Worm (Caenorhabditis elegans) whole organism, young adult: ENCODE results near the gene Y56A3A.16.

ENCODE experiments used
- B0261.1 ChIP-seq: sonication (generic microtip); optimal IDR thresholded peaks from 2 replicates; lab custom pipeline; 2016; ENCODE audit warnings: mild to moderate bottlenecking, missing genetic modification characterization, moderate library complexity, missing compliant biosample characterization
- B0336.3 ChIP-seq: fragments of 200-800 bp; sonication (Bioruptor generic); IDR thresholded peaks from 2 replicates; pipeline ENCODE4 v1.3.6; 2022; ENCODE audit warnings: missing genetic modification characterization, missing compliant biosample characterization
- C06A6.2 ChIP-seq: fragments of 200-800 bp; sonication (Bioruptor generic); conservative IDR thresholded peaks from 2 replicates; pipeline ENCODE4 v1.3.6; 2022; ENCODE audit warnings: missing genetic modification characterization, missing compliant biosample characterization
- C17E4.6 ChIP-seq: fragments of 200-800 bp; sonication (Bioruptor generic); IDR thresholded peaks from 2 replicates; pipeline ENCODE4 v1.3.6; 2022; ENCODE audit warnings: missing genetic modification reagents, missing genetic modification characterization, missing compliant biosample characterization
- F23B12.7 ChIP-seq: sonication (generic microtip); optimal IDR thresholded peaks from 2 replicates; lab custom pipeline; 2017; ENCODE audit warnings: missing genetic modification characterization, mild to moderate bottlenecking, missing compliant biosample characterization, antibody characterized with exemption, moderate library complexity; ENCODE audit not compliant: insufficient read depth
- F33H1.4 ChIP-seq: fragments of 200-800 bp; sonication (Bioruptor generic); IDR thresholded peaks from 2 replicates; pipeline ENCODE4 v1.3.6; 2022; ENCODE audit warnings: missing genetic modification reagents, missing genetic modification characterization, missing compliant biosample characterization
- F39B2.1 ChIP-seq: fragments of 200-800 bp; sonication (Bioruptor generic); IDR thresholded peaks from 2 replicates; pipeline ENCODE4 v1.3.6; 2022; ENCODE audit warnings: missing genetic modification reagents, missing genetic modification characterization, missing compliant biosample characterization
- F49E8.2 ChIP-seq: sonication (generic microtip); optimal IDR thresholded peaks from 3 replicates; lab custom pipeline; 2017; ENCODE audit warnings: missing genetic modification characterization, mild to moderate bottlenecking, missing compliant biosample characterization, antibody characterized with exemption, moderate library complexity; ENCODE audit not compliant: insufficient read depth
- F57A8.1 ChIP-seq: fragments of 200-800 bp; sonication (Bioruptor generic); optimal IDR thresholded peaks from 2 replicates; lab custom pipeline; 2018; ENCODE audit warnings: mild to moderate bottlenecking, missing genetic modification characterization, moderate library complexity, missing compliant biosample characterization
- F57C9.4 ChIP-seq: sonication (generic microtip); optimal IDR thresholded peaks from 2 replicates; lab custom pipeline; 2017; ENCODE audit warnings: mild to moderate bottlenecking, missing genetic modification characterization, missing compliant biosample characterization
- K11D2.4 ChIP-seq: fragments of 200-800 bp; sonication (Bioruptor generic); IDR thresholded peaks from 2 replicates; pipeline ENCODE4 v1.3.6; 2022; ENCODE audit warnings: missing genetic modification reagents, missing genetic modification characterization, missing compliant biosample characterization
- K12H6.12 ChIP-seq: fragments of 200-800 bp; sonication (Bioruptor generic); optimal IDR thresholded peaks from 2 replicates; lab custom pipeline; 2018; ENCODE audit warnings: mild to moderate bottlenecking, missing genetic modification characterization, missing compliant biosample characterization
- Y53F4B.3 ChIP-seq: fragments of 200-800 bp; sonication (Bioruptor generic); IDR thresholded peaks from 2 replicates; pipeline ENCODE4 v1.3.6; 2022; ENCODE audit warnings: missing genetic modification reagents, missing genetic modification characterization, missing compliant biosample characterization
- Y53G8AR.9 ChIP-seq: fragments of 200-800 bp; sonication (Bioruptor generic); conservative IDR thresholded peaks from 2 replicates; pipeline ENCODE4 v1.3.6; 2022; ENCODE audit warnings: missing genetic modification reagents, missing genetic modification characterization, missing compliant biosample characterization
- Y56A3A.18 ChIP-seq: fragments of 200-800 bp; sonication (Bioruptor generic); IDR thresholded peaks from 2 replicates; pipeline ENCODE4 v1.3.6; 2022; ENCODE audit warnings: missing genetic modification reagents, missing genetic modification characterization, missing compliant biosample characterization
- Y67H2A.10 ChIP-seq: fragments of 200-800 bp; sonication (Bioruptor generic); conservative IDR thresholded peaks from 2 replicates; pipeline ENCODE4 v1.3.6; 2022; ENCODE audit warnings: missing genetic modification reagents, missing genetic modification characterization, missing compliant biosample characterization
- akir-1 ChIP-seq: fragments of 200-800 bp; sonication (Bioruptor generic); optimal IDR thresholded peaks from 2 replicates; lab custom pipeline; 2018; ENCODE audit warnings: mild to moderate bottlenecking, missing genetic modification characterization, moderate library complexity, missing compliant biosample characterization
- ama-1 ChIP-seq, 3 experiments: fragments of 150-350 bp in 1 of 3; sonication (generic microtip) in 2 of 3; optimal IDR thresholded peaks; 2 replicates each; lab custom pipeline; 2014 to 2018; ENCODE audit warnings: missing biosample characterization in 2 of 3, missing genetic modification characterization in 2 of 3, missing genetic modification reagents in 2 of 3
- athp-1 ChIP-seq: sonication (generic microtip); optimal IDR thresholded peaks from 2 replicates; lab custom pipeline; 2017; ENCODE audit warnings: mild to moderate bottlenecking, missing genetic modification characterization, missing compliant biosample characterization
- attf-6 ChIP-seq: fragments of 200-800 bp; sonication (Bioruptor generic); IDR thresholded peaks from 2 replicates; pipeline ENCODE4 v1.3.6; 2022; ENCODE audit warnings: missing genetic modification reagents, missing genetic modification characterization, missing compliant biosample characterization
- bed-1 ChIP-seq: fragments of 200-800 bp; sonication (Bioruptor generic); IDR thresholded peaks from 2 replicates; pipeline ENCODE4 v1.3.6; 2022; ENCODE audit warnings: missing genetic modification reagents, missing genetic modification characterization, missing compliant biosample characterization
- ceh-27 ChIP-seq: fragments of 200-800 bp; sonication (Bioruptor generic); optimal IDR thresholded peaks from 2 replicates; lab custom pipeline; 2018; ENCODE audit warnings: mild to moderate bottlenecking, missing genetic modification characterization, moderate library complexity, missing compliant biosample characterization
- ceh-91 ChIP-seq: fragments of 200-800 bp; sonication (Bioruptor generic); IDR thresholded peaks from 2 replicates; pipeline ENCODE4 v1.3.6; 2022; ENCODE audit warnings: missing genetic modification reagents, missing genetic modification characterization, missing compliant biosample characterization
- die-1 ChIP-seq: sonication (generic microtip); optimal IDR thresholded peaks from 2 replicates; lab custom pipeline; 2016; ENCODE audit warnings: missing genotype, mild to moderate bottlenecking, missing genetic modification characterization, missing compliant biosample characterization
- him-1 ChIP-seq: sonication (generic microtip); optimal IDR thresholded peaks from 2 replicates; lab custom pipeline; 2016; ENCODE audit warnings: missing genotype, missing genetic modification reagents, missing genetic modification characterization, missing compliant biosample characterization
- hlh-26 ChIP-seq: fragments of 200-800 bp; sonication (Bioruptor generic); conservative IDR thresholded peaks from 2 replicates; pipeline ENCODE4 v1.3.6; 2022; ENCODE audit warnings: missing genetic modification reagents, missing genetic modification characterization, missing compliant biosample characterization
- let-526 ChIP-seq: fragments of 200-800 bp; sonication (Bioruptor generic); IDR thresholded peaks from 2 replicates; pipeline ENCODE4 v1.3.6; 2022; ENCODE audit warnings: missing genetic modification reagents, missing genetic modification characterization, missing compliant biosample characterization
- lin-35 ChIP-seq, 3 experiments: fragments of 150-350 bp in 2 of 3; sonication (generic microtip) in 1 of 3; optimal IDR thresholded peaks; 2 replicates each; lab custom pipeline; 2014 to 2018; ENCODE audit warnings: missing biosample characterization in 3 of 3, missing genetic modification characterization in 3 of 3, missing genetic modification reagents in 3 of 3
- lin-40 ChIP-seq: sonication (generic microtip); optimal IDR thresholded peaks from 2 replicates; lab custom pipeline; 2016; ENCODE audit warnings: missing genetic modification characterization, mild to moderate bottlenecking, missing compliant biosample characterization, missing genotype, missing genetic modification reagents
- lir-1 ChIP-seq: fragments of 200-800 bp; sonication (Bioruptor generic); conservative IDR thresholded peaks from 2 replicates; pipeline ENCODE4 v1.3.6; 2022; ENCODE audit warnings: missing genetic modification reagents, missing genetic modification characterization, missing compliant biosample characterization
- madf-3 ChIP-seq: fragments of 200-800 bp; sonication (Bioruptor generic); IDR thresholded peaks from 2 replicates; pipeline ENCODE4 v1.3.6; 2022; ENCODE audit warnings: missing genetic modification reagents, missing genetic modification characterization, missing compliant biosample characterization
- mcd-1 ChIP-seq: fragments of 200-800 bp; sonication (Bioruptor generic); IDR thresholded peaks from 2 replicates; pipeline ENCODE4 v1.3.6; 2022; ENCODE audit warnings: missing genetic modification reagents, missing genetic modification characterization, missing compliant biosample characterization
- mel-28 ChIP-seq: sonication (generic microtip); optimal IDR thresholded peaks from 2 replicates; lab custom pipeline; 2016; ENCODE audit warnings: borderline replicate concordance, mild to moderate bottlenecking, missing genetic modification characterization, missing compliant biosample characterization
- mes-4 ChIP-seq: sonication (generic microtip); optimal IDR thresholded peaks from 2 replicates; lab custom pipeline; 2016; ENCODE audit warnings: missing genotype, missing genetic modification characterization, missing compliant biosample characterization
- mxl-1 ChIP-seq: sonication (generic microtip); optimal IDR thresholded peaks from 2 replicates; lab custom pipeline; 2016; ENCODE audit warnings: missing genetic modification characterization, missing compliant biosample characterization
- nfya-1 ChIP-seq: sonication (generic microtip); optimal IDR thresholded peaks from 2 replicates; lab custom pipeline; 2017; ENCODE audit warnings: antibody characterized with exemption, missing compliant biosample characterization, missing genetic modification characterization, borderline replicate concordance; ENCODE audit not compliant: insufficient read depth
- nfya-2 ChIP-seq: fragments of 200-800 bp; sonication (Bioruptor generic); IDR thresholded peaks from 2 replicates; pipeline ENCODE4 v1.3.6; 2022; ENCODE audit warnings: missing genetic modification reagents, missing genetic modification characterization, missing compliant biosample characterization
- nfyb-1 ChIP-seq: fragments of 200-800 bp; sonication (Bioruptor generic); IDR thresholded peaks from 2 replicates; pipeline ENCODE4 v1.3.6; 2022; ENCODE audit warnings: missing genetic modification reagents, missing genetic modification characterization, missing compliant biosample characterization
- nhr-179 ChIP-seq: sonication (generic microtip); optimal IDR thresholded peaks from 2 replicates; lab custom pipeline; 2016; ENCODE audit warnings: mild to moderate bottlenecking, missing genetic modification characterization, missing compliant biosample characterization
- nhr-27 ChIP-seq: fragments of 200-800 bp; sonication (Bioruptor generic); optimal IDR thresholded peaks from 2 replicates; lab custom pipeline; 2018; ENCODE audit warnings: mild to moderate bottlenecking, missing genetic modification characterization, moderate library complexity, missing compliant biosample characterization
- pha-4 ChIP-seq: fragments of 150-350 bp; sonication (generic microtip); optimal IDR thresholded peaks from 2 replicates; lab custom pipeline; 2014; ENCODE audit warnings: missing biosample characterization, missing genetic modification reagents, missing genetic modification characterization
- rec-8 ChIP-seq, 2 experiments: sonication (generic microtip); optimal IDR thresholded peaks; 2 replicates each; lab custom pipeline; 2016; ENCODE audit warnings: mild to moderate bottlenecking in 2 of 2, missing genetic modification characterization in 2 of 2, missing genetic modification reagents in 2 of 2, missing genotype in 2 of 2, missing biosample characterization in 1 of 2, missing compliant biosample characterization in 1 of 2, moderate library complexity in 1 of 2
- sdz-38 ChIP-seq: sonication (generic microtip); optimal IDR thresholded peaks from 2 replicates; lab custom pipeline; 2016; ENCODE audit warnings: missing genotype, missing genetic modification characterization, missing compliant biosample characterization
- snpc-4 ChIP-seq, 5 experiments: fragments of 150-350 bp in 1 of 5; sonication (generic microtip) in 4 of 5; optimal IDR thresholded peaks; 2 replicates each; lab custom pipeline; 2014 to 2018; ENCODE audit warnings: missing genetic modification characterization in 5 of 5, missing biosample characterization in 3 of 5, antibody characterized with exemption in 2 of 5, mild to moderate bottlenecking in 2 of 5, missing compliant biosample characterization in 2 of 5, missing genotype in 2 of 5, moderate library complexity in 2 of 5, missing genetic modification reagents in 1 of 5
- tlf-1 ChIP-seq: fragments of 200-800 bp; sonication (Bioruptor generic); optimal IDR thresholded peaks from 2 replicates; lab custom pipeline; 2018; ENCODE audit warnings: mild to moderate bottlenecking, missing genetic modification characterization, missing compliant biosample characterization
- unc-62 ChIP-seq: fragments of 150-350 bp; optimal IDR thresholded peaks from 2 replicates; lab custom pipeline; 2014; ENCODE audit warnings: missing biosample characterization, missing genetic modification reagents, missing genetic modification characterization
- ztf-3 ChIP-seq: fragments of 200-800 bp; sonication (Bioruptor generic); optimal IDR thresholded peaks from 2 replicates; lab custom pipeline; 2018; ENCODE audit warnings: mild to moderate bottlenecking, missing genetic modification characterization, missing compliant biosample characterization

Gene Y56A3A.16

ce11 chrIII:11870009-11870408, 44.1 kb downstream of the Y56A3A.16 start:
- TF ChIP-seq C17E4.6 (GFP tag; lab: Robert Waterston, UW) (no peak), lin-35 (GFP tag; optimal IDR thresholded peaks at IDR 0.05; lab: Kevin White, UChicago) (peak in 1 of 3 experiments; percentile 55), hlh-26 (no peak), ceh-91 (GFP tag; lab: Robert Waterston, UW) (no peak), lin-40 (tag; lab: Kevin White, UChicago) (peak; percentile 78), F39B2.1 (GFP tag; lab: Robert Waterston, UW) (no peak), K11D2.4 (GFP tag; lab: Robert Waterston, UW) (0 out of 2 replicates have a peak, but pooled peaks have one; percentile 38), F23B12.7 (peak; percentile 29), sdz-38 (tag; lab: Kevin White, UChicago) (no peak), nfya-1 (tag; lab: Kevin White, UChicago) (no peak), mel-28 (tag; lab: Kevin White, UChicago) (no peak), him-1 (tag; lab: Kevin White, UChicago) (no peak), F57C9.4 (tag; lab: Kevin White, UChicago) (no peak), bed-1 (GFP tag; lab: Robert Waterston, UW) (no peak), pha-4 (no peak), Y56A3A.18 (GFP tag; lab: Robert Waterston, UW) (no peak), tlf-1 (GFP tag; lab: Kevin White, UChicago) (no peak), mcd-1 (GFP tag; lab: Robert Waterston, UW) (peak; percentile 67), ceh-27 (GFP tag; lab: Kevin White, UChicago) (peak; percentile 93), F49E8.2 (tag; lab: Kevin White, UChicago) (no peak), mes-4 (no peak), madf-3 (no peak), Y53F4B.3 (no peak), ztf-3 (GFP tag; lab: Kevin White, UChicago) (no peak), nhr-179 (tag; lab: Kevin White, UChicago) (no peak), nfya-2 (no peak), unc-62 (GFP tag; lab: Kevin White, UChicago) (no peak), B0336.3 (GFP tag; lab: Robert Waterston, UW) (0 out of 2 replicates have a peak, but pooled peaks have one; percentile 16), akir-1 (GFP tag; lab: Kevin White, UChicago) (no peak), F33H1.4 (GFP tag; lab: Robert Waterston, UW) (no peak), Y67H2A.10 (GFP tag; lab: Robert Waterston, UW) (peak; percentile 49; the same call in 1 of the 2 replicates), lir-1 (GFP tag; lab: Robert Waterston, UW) (no peak; the same call in 1 of the 2 replicates), Y53G8AR.9 (0 out of 2 replicates have a peak, but pooled peaks have one; percentile 23), C06A6.2 (no peak), F57A8.1 (GFP tag; lab: Kevin White, UChicago) (no peak), athp-1 (tag; lab: Kevin White, UChicago) (no peak), snpc-4 (GFP tag; optimal IDR thresholded peaks at IDR 0.05; lab: Kevin White, UChicago) (peak; percentile 50), snpc-4 (tag; optimal IDR thresholded peaks at IDR 0.05; lab: Kevin White, UChicago) (peak; percentile 69 to 85 (median 79)), die-1 (no peak), nhr-27 (tag; lab: Kevin White, UChicago) (no peak), ama-1 (optimal IDR thresholded peaks at IDR 0.05; lab: Kevin White, UChicago) (no peak), ama-1 (GFP tag; optimal IDR thresholded peaks at IDR 0.05; lab: Kevin White, UChicago) (no peak), B0261.1 (tag; lab: Kevin White, UChicago) (no peak), attf-6 (no peak), mxl-1 (tag; lab: Kevin White, UChicago) (no peak), let-526 (GFP tag; lab: Robert Waterston, UW) (no peak), K12H6.12 (peak; percentile 88), rec-8 (tag; optimal IDR thresholded peaks at IDR 0.05; lab: Kevin White, UChicago) (no peak), nfyb-1 (GFP tag; lab: Robert Waterston, UW) (peak; percentile 74)
